Fruit fly (Drosophila melanogaster) whole organism, prepupa: ENCODE results near the gene CG7685.
A peak's percentile ranks its signal among the peaks of the same experiment; 100 is the strongest.

Experiments
- CG10669 ChIP-seq: fragments of 200-800 bp; sonication (Bioruptor generic); optimal IDR thresholded peaks from 3 replicates; lab custom pipeline; 2018; ENCODE audit warnings: missing biosample characterization, mild to moderate bottlenecking, missing genetic modification characterization, moderate library complexity
- CG11902 ChIP-seq: fragments of 200-800 bp; sonication (Bioruptor generic); optimal IDR thresholded peaks from 3 replicates; lab custom pipeline; 2016; ENCODE audit warnings: missing biosample characterization, missing genetic modification characterization
- CG15336 ChIP-seq: fragments of 200-800 bp; sonication (Bioruptor generic); IDR thresholded peaks from 2 replicates; pipeline ENCODE4 v1.3.6; 2022; ENCODE audit warnings: missing biosample characterization, missing genetic modification characterization
- CG1621 ChIP-seq: fragments of 200-800 bp; sonication (Bioruptor generic); optimal IDR thresholded peaks from 3 replicates; lab custom pipeline; 2018; ENCODE audit warnings: missing biosample characterization, mild to moderate bottlenecking, missing genetic modification characterization
- CG31627 ChIP-seq: fragments of 200-800 bp; sonication (Bioruptor generic); optimal IDR thresholded peaks from 3 replicates; lab custom pipeline; 2016; ENCODE audit warnings: missing biosample characterization, missing genetic modification characterization
- CG32006 ChIP-seq: fragments of 200-800 bp; sonication (Bioruptor generic); optimal IDR thresholded peaks from 3 replicates; lab custom pipeline; 2017; ENCODE audit warnings: missing biosample characterization, mild to moderate bottlenecking, missing genetic modification characterization
- CG34406 ChIP-seq: fragments of 200-800 bp; sonication (Bioruptor generic); optimal IDR thresholded peaks from 3 replicates; lab custom pipeline; 2016; ENCODE audit warnings: missing biosample characterization, missing genetic modification characterization
- CG3919 ChIP-seq: fragments of 200-800 bp; sonication (Bioruptor generic); optimal IDR thresholded peaks from 3 replicates; lab custom pipeline; 2016; ENCODE audit warnings: missing biosample characterization, missing genetic modification characterization
- CG6163 ChIP-seq: fragments of 200-800 bp; sonication (Bioruptor generic); IDR thresholded peaks from 3 replicates; pipeline ENCODE4 v1.3.6; 2022; ENCODE audit warnings: missing biosample characterization, missing genetic modification characterization
- CG6792 ChIP-seq: fragments of 200-800 bp; sonication (Bioruptor generic); optimal IDR thresholded peaks from 3 replicates; lab custom pipeline; 2016; ENCODE audit warnings: missing biosample characterization, missing genetic modification characterization
- CG6808 ChIP-seq: fragments of 200-800 bp; sonication (Bioruptor generic); optimal IDR thresholded peaks from 3 replicates; lab custom pipeline; 2017; ENCODE audit warnings: missing biosample characterization, missing genetic modification characterization, mild to moderate bottlenecking, moderate library complexity, missing genetic modification reagents
- CG7368 ChIP-seq: fragments of 200-800 bp; sonication (Bioruptor generic); optimal IDR thresholded peaks from 3 replicates; lab custom pipeline; 2016; ENCODE audit warnings: missing biosample characterization, missing genetic modification characterization
- CG8119 ChIP-seq: fragments of 200-800 bp; sonication (Bioruptor generic); IDR thresholded peaks from 3 replicates; pipeline ENCODE4 v1.3.6; 2022; ENCODE audit warnings: missing biosample characterization, missing genetic modification characterization
- CG8319 ChIP-seq: fragments of 200-800 bp; sonication (Bioruptor generic); optimal IDR thresholded peaks from 3 replicates; lab custom pipeline; 2016; ENCODE audit warnings: missing biosample characterization, missing genetic modification characterization
- CG8632 ChIP-seq: fragments of 200-800 bp; sonication (Bioruptor generic); optimal IDR thresholded peaks from 3 replicates; lab custom pipeline; 2016; ENCODE audit warnings: missing biosample characterization, missing genetic modification characterization
- Eip75B ChIP-seq: fragments of 200-800 bp; sonication (Bioruptor generic); optimal IDR thresholded peaks from 3 replicates; lab custom pipeline; 2016; ENCODE audit warnings: missing biosample characterization, missing genetic modification characterization
- Eip78C ChIP-seq: fragments of 200-800 bp; sonication (Bioruptor generic); peaks from one replicate; lab custom pipeline; 2016; ENCODE audit warnings: missing biosample characterization, missing genetic modification characterization
- Eip93F ChIP-seq: fragments of 200-800 bp; sonication (Bioruptor generic); optimal IDR thresholded peaks from 2 replicates; lab custom pipeline; 2016; ENCODE audit warnings: missing biosample characterization, mild to moderate bottlenecking, missing genetic modification characterization
- Ets21C ChIP-seq: fragments of 200-800 bp; sonication (Bioruptor generic); optimal IDR thresholded peaks from 3 replicates; lab custom pipeline; 2016; ENCODE audit warnings: missing biosample characterization, missing genetic modification characterization
- Ets96B ChIP-seq: fragments of 200-800 bp; optimal IDR thresholded peaks from 2 replicates; lab custom pipeline; 2019; ENCODE audit warnings: missing biosample characterization, mild to moderate bottlenecking, missing genetic modification characterization, moderate library complexity
- Hr38 ChIP-seq: sonication (Bioruptor generic); optimal IDR thresholded peaks from 2 replicates; lab custom pipeline; 2016; ENCODE audit warnings: missing biosample characterization, missing genetic modification characterization
- Hr39 ChIP-seq: fragments of 200-800 bp; sonication (Bioruptor generic); optimal IDR thresholded peaks from 2 replicates; lab custom pipeline; 2016; ENCODE audit warnings: missing biosample characterization, missing genetic modification characterization
- Hr4 ChIP-seq: fragments of 200-800 bp; sonication (Bioruptor generic); optimal IDR thresholded peaks from 3 replicates; lab custom pipeline; 2016; ENCODE audit warnings: missing biosample characterization, missing genetic modification characterization
- Lpt ChIP-seq: fragments of 200-800 bp; sonication (Bioruptor generic); optimal IDR thresholded peaks from 3 replicates; lab custom pipeline; 2016; ENCODE audit warnings: missing biosample characterization, missing genetic modification characterization
- Met ChIP-seq: fragments of 200-800 bp; sonication (Bioruptor generic); optimal IDR thresholded peaks from 3 replicates; lab custom pipeline; 2016; ENCODE audit warnings: missing biosample characterization, missing genetic modification characterization
- OdsH ChIP-seq: fragments of 200-800 bp; sonication (Bioruptor generic); optimal IDR thresholded peaks from 3 replicates; lab custom pipeline; 2016; ENCODE audit warnings: missing biosample characterization, missing genetic modification characterization
- Sox102F ChIP-seq: fragments of 200-800 bp; sonication (Bioruptor generic); optimal IDR thresholded peaks from 2 replicates; lab custom pipeline; 2016; ENCODE audit warnings: missing biosample characterization, mild to moderate bottlenecking, missing genetic modification characterization
- Sox14 ChIP-seq: fragments of 200-800 bp; sonication (Bioruptor generic); optimal IDR thresholded peaks from 3 replicates; lab custom pipeline; 2016; ENCODE audit warnings: missing biosample characterization, missing genetic modification characterization
- achi ChIP-seq: fragments of 200-800 bp; sonication (Bioruptor generic); optimal IDR thresholded peaks from 3 replicates; lab custom pipeline; 2016; ENCODE audit warnings: missing biosample characterization, missing genetic modification characterization
- cyc ChIP-seq: fragments of 200-800 bp; sonication (Bioruptor generic); optimal IDR thresholded peaks from 3 replicates; lab custom pipeline; 2016; ENCODE audit warnings: missing biosample characterization, missing genetic modification characterization
- dac ChIP-seq: fragments of 200-800 bp; sonication (Bioruptor generic); optimal IDR thresholded peaks from 2 replicates; lab custom pipeline; 2017; ENCODE audit warnings: missing biosample characterization, mild to moderate bottlenecking, missing genetic modification characterization
- dsx ChIP-seq: fragments of 200-800 bp; optimal IDR thresholded peaks from 3 replicates; lab custom pipeline; 2019; ENCODE audit warnings: missing biosample characterization, mild to moderate bottlenecking, missing genetic modification characterization, moderate library complexity; ENCODE audit not compliant: poor library complexity, severe bottlenecking
- eg ChIP-seq: fragments of 200-800 bp; sonication (Bioruptor generic); IDR thresholded peaks from 3 replicates; pipeline ENCODE4 v1.3.6; 2022; ENCODE audit warnings: missing biosample characterization, missing genetic modification characterization
- esn ChIP-seq: fragments of 200-800 bp; sonication (Bioruptor generic); optimal IDR thresholded peaks from 2 replicates; lab custom pipeline; 2016; ENCODE audit warnings: missing biosample characterization, mild to moderate bottlenecking, missing genetic modification characterization, moderate library complexity
- fd59A ChIP-seq: fragments of 200-800 bp; sonication (Bioruptor generic); optimal IDR thresholded peaks from 2 replicates; lab custom pipeline; 2017; ENCODE audit warnings: missing biosample characterization, mild to moderate bottlenecking, missing genetic modification characterization, missing genetic modification reagents
- fkh ChIP-seq: fragments of 200-800 bp; sonication (Bioruptor generic); optimal IDR thresholded peaks from 3 replicates; lab custom pipeline; 2017; ENCODE audit warnings: missing biosample characterization, mild to moderate bottlenecking, missing genetic modification characterization, moderate library complexity
- lz ChIP-seq: fragments of 200-800 bp; sonication (Bioruptor generic); optimal IDR thresholded peaks from 3 replicates; lab custom pipeline; 2016; ENCODE audit warnings: missing biosample characterization, missing genetic modification characterization
- net ChIP-seq: fragments of 200-800 bp; sonication (Bioruptor generic); optimal IDR thresholded peaks from 3 replicates; lab custom pipeline; 2016; ENCODE audit warnings: missing biosample characterization, missing genetic modification characterization
- pdm3 ChIP-seq: fragments of 200-800 bp; sonication (Bioruptor generic); optimal IDR thresholded peaks from 3 replicates; lab custom pipeline; 2016; ENCODE audit warnings: missing biosample characterization, missing genetic modification characterization
- salr ChIP-seq, 2 experiments: fragments of 200-800 bp; sonication (Bioruptor generic); optimal IDR thresholded peaks; 3 replicates each; lab custom pipeline; 2016 to 2018; ENCODE audit warnings: missing biosample characterization in 2 of 2, missing genetic modification characterization in 2 of 2, mild to moderate bottlenecking in 1 of 2
- spab ChIP-seq: fragments of 200-800 bp; sonication (Bioruptor generic); optimal IDR thresholded peaks from 2 replicates; lab custom pipeline; 2017; ENCODE audit warnings: missing biosample characterization, mild to moderate bottlenecking, missing genetic modification characterization, missing genetic modification reagents
- svp ChIP-seq: fragments of 200-800 bp; sonication (Bioruptor generic); peaks from one replicate; lab custom pipeline; 2016; ENCODE audit warnings: missing biosample characterization, missing genetic modification characterization
- topi ChIP-seq: fragments of 200-800 bp; sonication (Bioruptor generic); optimal IDR thresholded peaks from 3 replicates; lab custom pipeline; 2016; ENCODE audit warnings: missing biosample characterization, missing genetic modification characterization
- vri ChIP-seq: fragments of 200-800 bp; sonication (Bioruptor generic); optimal IDR thresholded peaks from 3 replicates; lab custom pipeline; 2016; ENCODE audit warnings: missing biosample characterization, mild to moderate bottlenecking, missing genetic modification characterization

The CG7685 gene

dm6 chr3R:18412279-18413214 is 7.8 kb downstream of the CG7685 start, which contains the start of gene CG31122:
Gene CG31122, minus strand, starts transcription at chr3R:18412874.
- TF ChIP-seq pdm3 (GFP tag; lab: Kevin White, UChicago) = no peak
- peak; percentile 12 for TF ChIP-seq Hr4
- TF ChIP-seq Ets21C (GFP tag; lab: Kevin White, UChicago) = no peak
- no peak for TF ChIP-seq fd59A
- peak; percentile 20 for TF ChIP-seq dsx (GFP tag; lab: Kevin White, UChicago)
- no peak for TF ChIP-seq CG11902 (GFP tag; lab: Kevin White, UChicago)
- TF ChIP-seq CG6163 (GFP tag; lab: Robert Waterston, UW) = peak; percentile 22; the same call in 1 of the 3 replicates
- no peak for TF ChIP-seq Met (GFP tag; lab: Kevin White, UChicago)
- TF ChIP-seq Hr39 = peak; percentile 39
- peak; percentile 82 for TF ChIP-seq Eip78C (GFP tag; lab: Kevin White, UChicago)
- peak; percentile 54 for TF ChIP-seq CG3919 (GFP tag; lab: Kevin White, UChicago)
- TF ChIP-seq CG8319 (GFP tag; lab: Kevin White, UChicago) = no peak
- TF ChIP-seq Eip75B = peak; percentile 37
- peak; percentile 43 for TF ChIP-seq CG15336 (GFP tag; lab: Robert Waterston, UW)
- TF ChIP-seq CG31627 = peak; percentile 56
- TF ChIP-seq CG10669 (GFP tag; lab: Kevin White, UChicago) = no peak
- TF ChIP-seq CG34406 (GFP tag; lab: Kevin White, UChicago) = peak; percentile 9
- peak; percentile 91 for TF ChIP-seq fkh
- no peak for TF ChIP-seq vri (GFP tag; lab: Kevin White, UChicago)
- peak; percentile 37 for TF ChIP-seq lz
- TF ChIP-seq CG7368 = no peak
- TF ChIP-seq Ets96B (tag; lab: Kevin White, UChicago) = no peak
- no peak for TF ChIP-seq esn (GFP tag; lab: Kevin White, UChicago)
- TF ChIP-seq dac (GFP tag; lab: Kevin White, UChicago) = peak; percentile 19
- TF ChIP-seq Sox14 (GFP tag; lab: Kevin White, UChicago) = peak; percentile 47
- peak in 1 of 2 experiments; percentile 20 for TF ChIP-seq salr (GFP tag; optimal IDR thresholded peaks at IDR 0.05; lab: Kevin White, UChicago)
- no peak for TF ChIP-seq Eip93F (GFP tag; lab: Kevin White, UChicago)
- TF ChIP-seq CG8119 (GFP tag; lab: Robert Waterston, UW) = no peak
- TF ChIP-seq Lpt (GFP tag; lab: Kevin White, UChicago) = peak; percentile 47
- TF ChIP-seq eg (GFP tag; lab: Robert Waterston, UW) = no peak
- peak; percentile 31 for TF ChIP-seq cyc (GFP tag; lab: Kevin White, UChicago)
- TF ChIP-seq CG1621 (tag; lab: Kevin White, UChicago) = peak; percentile 19

dm6 chr3R:18422446-18422845 is 17.7 kb downstream of the CG7685 start:
- TF ChIP-seq Hr38 (GFP tag; lab: Kevin White, UChicago) (no peak), cyc (GFP tag; lab: Kevin White, UChicago) (no peak), salr (GFP tag; optimal IDR thresholded peaks at IDR 0.05; lab: Kevin White, UChicago) (no peak), CG6808 (no peak), CG3919 (GFP tag; lab: Kevin White, UChicago) (peak; percentile 18), CG8119 (GFP tag; lab: Robert Waterston, UW) (no peak)

dm6 chr3R:18423352-18423751 is 18.6 kb downstream of the CG7685 start:
- TF ChIP-seq CG32006 (GFP tag; lab: Kevin White, UChicago) = no peak
- no peak for TF ChIP-seq esn (GFP tag; lab: Kevin White, UChicago)
- no peak for TF ChIP-seq svp
- no peak for TF ChIP-seq CG7368
- TF ChIP-seq fd59A = no peak
- no peak for TF ChIP-seq topi (GFP tag; lab: Kevin White, UChicago)
- TF ChIP-seq OdsH (GFP tag; lab: Kevin White, UChicago) = no peak
- no peak for TF ChIP-seq CG8119 (GFP tag; lab: Robert Waterston, UW)
- TF ChIP-seq Sox102F (GFP tag; lab: Kevin White, UChicago) = no peak
- TF ChIP-seq CG6792 (GFP tag; lab: Kevin White, UChicago) = no peak
- TF ChIP-seq achi = no peak
- TF ChIP-seq lz = no peak
- TF ChIP-seq net (GFP tag; lab: Kevin White, UChicago) = no peak
- no peak for TF ChIP-seq dac (GFP tag; lab: Kevin White, UChicago)
- no peak for TF ChIP-seq Hr4
- TF ChIP-seq spab (GFP tag; lab: Kevin White, UChicago) = no peak
- no peak for TF ChIP-seq Met (GFP tag; lab: Kevin White, UChicago)
- no peak for TF ChIP-seq CG8632 (GFP tag; lab: Kevin White, UChicago)
- no peak for TF ChIP-seq salr (GFP tag; optimal IDR thresholded peaks at IDR 0.05; lab: Kevin White, UChicago)
- TF ChIP-seq vri (GFP tag; lab: Kevin White, UChicago) = no peak
